Worm (Caenorhabditis elegans) whole organism, young adult: ENCODE data around the gene Y66A7A.4.

Experiments used
- B0035.1 ChIP-seq: sonication (generic microtip); optimal IDR thresholded peaks from 2 replicates; lab custom pipeline; 2016; ENCODE audit warnings: missing genetic modification characterization, mild to moderate bottlenecking, missing compliant biosample characterization, missing genotype, missing genetic modification reagents
- D2030.7 ChIP-seq: fragments of 200-800 bp; sonication (Bioruptor generic); IDR thresholded peaks from 2 replicates; pipeline ENCODE4 v1.3.6; 2022; ENCODE audit warnings: missing genetic modification reagents, missing genetic modification characterization, missing compliant biosample characterization
- F22D6.2 ChIP-seq: sonication (generic microtip); optimal IDR thresholded peaks from 2 replicates; lab custom pipeline; 2016; ENCODE audit warnings: mild to moderate bottlenecking, missing genetic modification characterization, missing compliant biosample characterization
- F23B12.7 ChIP-seq: sonication (generic microtip); optimal IDR thresholded peaks from 2 replicates; lab custom pipeline; 2017; ENCODE audit warnings: missing genetic modification characterization, mild to moderate bottlenecking, missing compliant biosample characterization, antibody characterized with exemption, moderate library complexity; ENCODE audit not compliant: insufficient read depth
- F33H1.4 ChIP-seq: fragments of 200-800 bp; sonication (Bioruptor generic); IDR thresholded peaks from 2 replicates; pipeline ENCODE4 v1.3.6; 2022; ENCODE audit warnings: missing genetic modification reagents, missing genetic modification characterization, missing compliant biosample characterization
- F37B4.10 ChIP-seq: fragments of 200-800 bp; sonication (Bioruptor generic); IDR thresholded peaks from 2 replicates; pipeline ENCODE4 v1.3.6; 2022; ENCODE audit warnings: missing genetic modification characterization, missing compliant biosample characterization
- F49E8.2 ChIP-seq: sonication (generic microtip); optimal IDR thresholded peaks from 3 replicates; lab custom pipeline; 2017; ENCODE audit warnings: missing genetic modification characterization, mild to moderate bottlenecking, missing compliant biosample characterization, antibody characterized with exemption, moderate library complexity; ENCODE audit not compliant: insufficient read depth
- F57A8.1 ChIP-seq: fragments of 200-800 bp; sonication (Bioruptor generic); optimal IDR thresholded peaks from 2 replicates; lab custom pipeline; 2018; ENCODE audit warnings: mild to moderate bottlenecking, missing genetic modification characterization, moderate library complexity, missing compliant biosample characterization
- T26A5.8 ChIP-seq: sonication (generic microtip); optimal IDR thresholded peaks from 2 replicates; lab custom pipeline; 2016; ENCODE audit warnings: missing genetic modification characterization, missing compliant biosample characterization
- Y53F4B.3 ChIP-seq: fragments of 200-800 bp; sonication (Bioruptor generic); IDR thresholded peaks from 2 replicates; pipeline ENCODE4 v1.3.6; 2022; ENCODE audit warnings: missing genetic modification reagents, missing genetic modification characterization, missing compliant biosample characterization
- Y67H2A.10 ChIP-seq: fragments of 200-800 bp; sonication (Bioruptor generic); conservative IDR thresholded peaks from 2 replicates; pipeline ENCODE4 v1.3.6; 2022; ENCODE audit warnings: missing genetic modification reagents, missing genetic modification characterization, missing compliant biosample characterization
- aptf-2 ChIP-seq: fragments of 200-800 bp; sonication (Bioruptor generic); conservative IDR thresholded peaks from 2 replicates; pipeline ENCODE4 v1.3.6; 2022; ENCODE audit warnings: missing genetic modification reagents, missing genetic modification characterization, missing compliant biosample characterization
- attf-3 ChIP-seq: fragments of 200-800 bp; sonication (Bioruptor generic); conservative IDR thresholded peaks from 2 replicates; pipeline ENCODE4 v1.3.6; 2022; ENCODE audit warnings: missing genetic modification reagents, missing genetic modification characterization, missing compliant biosample characterization
- attf-5 ChIP-seq: fragments of 200-800 bp; sonication (Bioruptor generic); optimal IDR thresholded peaks from 2 replicates; lab custom pipeline; 2018; ENCODE audit warnings: mild to moderate bottlenecking, missing genetic modification characterization, missing compliant biosample characterization
- ceh-100 ChIP-seq: fragments of 200-800 bp; sonication (Bioruptor generic); IDR thresholded peaks from 2 replicates; pipeline ENCODE4 v1.3.6; 2022; ENCODE audit warnings: missing genetic modification reagents, missing genetic modification characterization, missing compliant biosample characterization
- ceh-40 ChIP-seq: fragments of 200-800 bp; sonication (Bioruptor generic); IDR thresholded peaks from 2 replicates; pipeline ENCODE4 v1.3.6; 2022; ENCODE audit warnings: missing genetic modification characterization, missing compliant biosample characterization
- ceh-58 ChIP-seq: fragments of 200-800 bp; sonication (Bioruptor generic); IDR thresholded peaks from 2 replicates; pipeline ENCODE4 v1.3.6; 2022; ENCODE audit warnings: missing genetic modification characterization, missing compliant biosample characterization
- chd-7 ChIP-seq: sonication (generic microtip); optimal IDR thresholded peaks from 2 replicates; lab custom pipeline; 2016; ENCODE audit warnings: mild to moderate bottlenecking, missing genetic modification characterization, moderate library complexity, missing compliant biosample characterization
- die-1 ChIP-seq: sonication (generic microtip); optimal IDR thresholded peaks from 2 replicates; lab custom pipeline; 2016; ENCODE audit warnings: missing genotype, mild to moderate bottlenecking, missing genetic modification characterization, missing compliant biosample characterization
- dpl-1 ChIP-seq: fragments of 150-350 bp; optimal IDR thresholded peaks from 2 replicates; lab custom pipeline; 2014; ENCODE audit warnings: missing biosample characterization, missing genetic modification reagents, missing genetic modification characterization
- efl-1 ChIP-seq: fragments of 150-350 bp; optimal IDR thresholded peaks from 2 replicates; lab custom pipeline; 2014; ENCODE audit warnings: missing biosample characterization, missing genetic modification reagents, missing genetic modification characterization
- ekl-4 ChIP-seq: fragments of 200-800 bp; sonication (Bioruptor generic); IDR thresholded peaks from 2 replicates; pipeline ENCODE4 v1.3.6; 2022; ENCODE audit warnings: missing genetic modification reagents, missing genetic modification characterization, missing compliant biosample characterization
- ets-4 ChIP-seq: fragments of 200-800 bp; sonication (Bioruptor generic); optimal IDR thresholded peaks from 2 replicates; lab custom pipeline; 2018; ENCODE audit warnings: mild to moderate bottlenecking, missing genetic modification characterization, missing compliant biosample characterization
- him-1 ChIP-seq: sonication (generic microtip); optimal IDR thresholded peaks from 2 replicates; lab custom pipeline; 2016; ENCODE audit warnings: missing genotype, missing genetic modification reagents, missing genetic modification characterization, missing compliant biosample characterization
- lag-1 ChIP-seq: fragments of 200-800 bp; sonication (Bioruptor generic); IDR thresholded peaks from 2 replicates; pipeline ENCODE4 v1.3.6; 2022; ENCODE audit warnings: missing genetic modification reagents, missing genetic modification characterization, missing compliant biosample characterization
- lin-26 ChIP-seq: fragments of 200-800 bp; sonication (Bioruptor generic); IDR thresholded peaks from 2 replicates; pipeline ENCODE4 v1.3.6; 2022; ENCODE audit warnings: missing genetic modification reagents, missing genetic modification characterization, missing compliant biosample characterization
- lin-35 ChIP-seq, 3 experiments: fragments of 150-350 bp in 2 of 3; sonication (generic microtip) in 1 of 3; optimal IDR thresholded peaks; 2 replicates each; lab custom pipeline; 2014 to 2018; ENCODE audit warnings: missing biosample characterization in 3 of 3, missing genetic modification characterization in 3 of 3, missing genetic modification reagents in 3 of 3
- lin-54 ChIP-seq: fragments of 200-800 bp; sonication (Bioruptor generic); optimal IDR thresholded peaks from 2 replicates; lab custom pipeline; 2018; ENCODE audit warnings: mild to moderate bottlenecking, missing genetic modification characterization, missing compliant biosample characterization
- madf-10 ChIP-seq: sonication (generic microtip); optimal IDR thresholded peaks from 2 replicates; lab custom pipeline; 2016; ENCODE audit warnings: mild to moderate bottlenecking, missing genetic modification characterization, missing compliant biosample characterization
- madf-6 ChIP-seq: fragments of 200-800 bp; sonication (Bioruptor generic); IDR thresholded peaks from 2 replicates; pipeline ENCODE4 v1.3.6; 2022; ENCODE audit warnings: missing genetic modification reagents, missing genetic modification characterization, missing compliant biosample characterization
- mcd-1 ChIP-seq: fragments of 200-800 bp; sonication (Bioruptor generic); IDR thresholded peaks from 2 replicates; pipeline ENCODE4 v1.3.6; 2022; ENCODE audit warnings: missing genetic modification reagents, missing genetic modification characterization, missing compliant biosample characterization
- nfya-2 ChIP-seq: fragments of 200-800 bp; sonication (Bioruptor generic); IDR thresholded peaks from 2 replicates; pipeline ENCODE4 v1.3.6; 2022; ENCODE audit warnings: missing genetic modification reagents, missing genetic modification characterization, missing compliant biosample characterization
- nfyb-1 ChIP-seq: fragments of 200-800 bp; sonication (Bioruptor generic); IDR thresholded peaks from 2 replicates; pipeline ENCODE4 v1.3.6; 2022; ENCODE audit warnings: missing genetic modification reagents, missing genetic modification characterization, missing compliant biosample characterization
- nhr-120 ChIP-seq: fragments of 200-800 bp; sonication (Bioruptor generic); IDR thresholded peaks from 2 replicates; pipeline ENCODE4 v1.3.6; 2022; ENCODE audit warnings: missing genetic modification characterization, missing compliant biosample characterization
- nhr-27 ChIP-seq: fragments of 200-800 bp; sonication (Bioruptor generic); optimal IDR thresholded peaks from 2 replicates; lab custom pipeline; 2018; ENCODE audit warnings: mild to moderate bottlenecking, missing genetic modification characterization, moderate library complexity, missing compliant biosample characterization
- pha-4 ChIP-seq: fragments of 150-350 bp; sonication (generic microtip); optimal IDR thresholded peaks from 2 replicates; lab custom pipeline; 2014; ENCODE audit warnings: missing biosample characterization, missing genetic modification reagents, missing genetic modification characterization
- rcor-1 ChIP-seq: fragments of 200-800 bp; sonication (Bioruptor generic); IDR thresholded peaks from 2 replicates; pipeline ENCODE4 v1.3.6; 2022; ENCODE audit warnings: missing genetic modification reagents, missing genetic modification characterization, missing compliant biosample characterization
- sdz-38 ChIP-seq: sonication (generic microtip); optimal IDR thresholded peaks from 2 replicates; lab custom pipeline; 2016; ENCODE audit warnings: missing genotype, missing genetic modification characterization, missing compliant biosample characterization
- sea-2 ChIP-seq: fragments of 200-800 bp; sonication (Bioruptor generic); IDR thresholded peaks from 2 replicates; pipeline ENCODE4 v1.3.6; 2022; ENCODE audit warnings: missing genetic modification characterization, missing compliant biosample characterization
- snpc-4 ChIP-seq, 5 experiments: fragments of 150-350 bp in 1 of 5; sonication (generic microtip) in 4 of 5; optimal IDR thresholded peaks; 2 replicates each; lab custom pipeline; 2014 to 2018; ENCODE audit warnings: missing genetic modification characterization in 5 of 5, missing biosample characterization in 3 of 5, antibody characterized with exemption in 2 of 5, mild to moderate bottlenecking in 2 of 5, missing compliant biosample characterization in 2 of 5, missing genotype in 2 of 5, moderate library complexity in 2 of 5, missing genetic modification reagents in 1 of 5
- somi-1 ChIP-seq: fragments of 200-800 bp; sonication (Bioruptor generic); optimal IDR thresholded peaks from 2 replicates; lab custom pipeline; 2018; ENCODE audit warnings: mild to moderate bottlenecking, missing genetic modification characterization, missing compliant biosample characterization
- zfh-2 ChIP-seq: fragments of 200-800 bp; sonication (Bioruptor generic); conservative IDR thresholded peaks from 2 replicates; pipeline ENCODE4 v1.3.6; 2022; ENCODE audit warnings: missing genetic modification reagents, missing genetic modification characterization, missing compliant biosample characterization
- zim-3 ChIP-seq: sonication (generic microtip); optimal IDR thresholded peaks from 2 replicates; lab custom pipeline; 2017; ENCODE audit warnings: mild to moderate bottlenecking, missing genetic modification characterization, moderate library complexity, missing compliant biosample characterization
- ztf-28 ChIP-seq: fragments of 200-800 bp; sonication (Bioruptor generic); IDR thresholded peaks from 2 replicates; pipeline ENCODE4 v1.3.6; 2022; ENCODE audit warnings: missing genetic modification reagents, missing genetic modification characterization, missing compliant biosample characterization

Y66A7A.4 gene

ce11 chrIII:11612371-11612770 is at the start of gene Y66A7A.4, which contains the start of gene Y66A7A.9:
Y66A7A.4 (plus strand) TSS chrIII:11612607.
Y66A7A.9 (minus strand) TSS chrIII:11612471.
- no peak for TF ChIP-seq nhr-27
- TF ChIP-seq D2030.7: no peak
- no peak for TF ChIP-seq ceh-100 (GFP tag; lab: Robert Waterston, UW)
- TF ChIP-seq T26A5.8 (tag; lab: Kevin White, UChicago): no peak
- no peak for TF ChIP-seq F49E8.2 (tag; lab: Kevin White, UChicago)
- no peak for TF ChIP-seq somi-1 (GFP tag; lab: Kevin White, UChicago)
- no peak for TF ChIP-seq sdz-38 (tag; lab: Kevin White, UChicago)
- no peak for TF ChIP-seq him-1 (tag; lab: Kevin White, UChicago)
- no peak for TF ChIP-seq attf-5 (GFP tag; lab: Kevin White, UChicago)
- TF ChIP-seq zim-3: no peak
- no peak for TF ChIP-seq aptf-2 (GFP tag; lab: Robert Waterston, UW)
- TF ChIP-seq pha-4: no peak
- no peak for TF ChIP-seq ztf-28 (GFP tag; lab: Robert Waterston, UW)
- no peak for TF ChIP-seq madf-10
- no peak for TF ChIP-seq F37B4.10 (GFP tag; lab: Robert Waterston, UW)
- no peak for TF ChIP-seq snpc-4 (GFP tag; optimal IDR thresholded peaks at IDR 0.05; lab: Kevin White, UChicago)
- TF ChIP-seq snpc-4 (tag; optimal IDR thresholded peaks at IDR 0.05; lab: Kevin White, UChicago): no peak

ce11 chrIII:11563417-11563949 is 48.9 kb upstream of the Y66A7A.4 start, which contains the start of gene Y66D12A.11:
Y66D12A.11 (plus strand) TSS chrIII:11563467.
- TF ChIP-seq lin-26 (GFP tag; lab: Robert Waterston, UW): no peak
- TF ChIP-seq lag-1: no peak
- no peak for TF ChIP-seq ceh-58 (GFP tag; lab: Robert Waterston, UW)
- TF ChIP-seq zfh-2 (GFP tag; lab: Robert Waterston, UW): peak; percentile 63; the same call in 1 of the 2 replicates

- TF ChIP-seq efl-1: peak; percentile 79
- peak; percentile 68 for TF ChIP-seq dpl-1
- TF ChIP-seq mcd-1 (GFP tag; lab: Robert Waterston, UW): peak; percentile 87
- TF ChIP-seq B0035.1 (tag; lab: Kevin White, UChicago): no peak
- peak; percentile 23 for TF ChIP-seq F23B12.7
- 0 out of 2 replicates have a peak, but pooled peaks have one; percentile 11 for TF ChIP-seq F33H1.4 (GFP tag; lab: Robert Waterston, UW)
- TF ChIP-seq ets-4 (GFP tag; lab: Kevin White, UChicago): no peak
- peak; percentile 94 for TF ChIP-seq lin-54 (GFP tag; lab: Kevin White, UChicago)
- TF ChIP-seq lin-35 (GFP tag; optimal IDR thresholded peaks at IDR 0.05; lab: Kevin White, UChicago): peak in 1 of 3 experiments; percentile 84
Measured at ce11 chrIII:11565602-11566001, 46.8 kb upstream of the Y66A7A.4 start, which contains the start of gene Y66D12A.10. Y66D12A.10 (plus strand) TSS chrIII:11565874.

DNA sequence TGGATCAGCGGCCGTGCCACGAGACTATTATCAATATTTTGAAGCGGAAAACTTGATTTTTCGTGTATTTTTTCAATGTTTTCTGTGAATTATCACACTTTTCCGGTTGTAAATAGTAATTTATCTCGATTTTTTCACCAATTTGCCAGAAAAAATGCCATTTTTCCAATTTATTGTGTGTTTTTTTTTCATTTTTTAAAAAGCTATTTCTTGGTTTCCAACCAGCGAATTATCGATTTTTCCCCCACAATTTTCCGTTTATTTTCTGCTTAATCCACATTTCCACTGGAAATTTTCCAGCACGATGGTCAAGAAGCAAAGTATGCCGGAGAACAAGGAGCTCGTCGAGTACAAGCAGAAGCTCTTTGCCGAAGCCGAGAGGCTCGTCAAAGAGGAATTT is 44.6 kb upstream of the Y66A7A.4 start, which contains the start of gene psme-3:
TSS of gene psme-3 (plus strand) at position 301 of the 400 bp plus-strand sequence.
- TF ChIP-seq zfh-2 (GFP tag; lab: Robert Waterston, UW) (no peak), nhr-120 (no peak), pha-4 (no peak), nfyb-1 (GFP tag; lab: Robert Waterston, UW) (no peak), nfya-2 (GFP tag; lab: Robert Waterston, UW) (no peak), F22D6.2 (tag; lab: Kevin White, UChicago) (no peak), lag-1 (no peak), F57A8.1 (no peak), lin-54 (GFP tag; lab: Kevin White, UChicago) (no peak), madf-6 (GFP tag; lab: Robert Waterston, UW) (no peak), Y67H2A.10 (no peak), ekl-4 (GFP tag; lab: Robert Waterston, UW) (no peak), Y53F4B.3 (no peak), ceh-40 (GFP tag; lab: Robert Waterston, UW) (no peak), chd-7 (tag; lab: Kevin White, UChicago) (no peak), rcor-1 (GFP tag; lab: Robert Waterston, UW) (no peak), die-1 (no peak), attf-3 (GFP tag; lab: Robert Waterston, UW) (no peak), sea-2 (GFP tag; lab: Robert Waterston, UW) (no peak)
